Fruit fly (Drosophila melanogaster): ENCODE measurements around the gene CG16854.

Gene CG16854

dm6 chr2L:11046051-11046450 lies 40.5 kb upstream of the CG16854 start:
- no peak for TF ChIP-seq Rel (GFP tag; optimal IDR thresholded peaks at IDR 0.05)
- TF ChIP-seq Rel (tag; optimal IDR thresholded peaks at IDR 0.05): peak; percentile 26
- TF ChIP-seq Hnf4 (GFP tag; optimal IDR thresholded peaks at IDR 0.05): peak; percentile 31
- no peak for TF ChIP-seq woc (GFP tag; optimal IDR thresholded peaks at IDR 0.05)
- TF ChIP-seq sv (GFP tag; optimal IDR thresholded peaks at IDR 0.05): no peak
- TF ChIP-seq brk (GFP tag; optimal IDR thresholded peaks at IDR 0.05): no peak
- TF ChIP-seq CG9705 (GFP tag; optimal IDR thresholded peaks at IDR 0.05): peak; percentile 24
- TF ChIP-seq ey (GFP tag; optimal IDR thresholded peaks at IDR 0.05): no peak
- TF ChIP-seq N (GFP tag; optimal IDR thresholded peaks at IDR 0.05): no peak
- peak; percentile 7 for TF ChIP-seq dmrt93B (GFP tag; optimal IDR thresholded peaks at IDR 0.05)
- no peak for TF ChIP-seq fru (GFP tag; optimal IDR thresholded peaks at IDR 0.05)
- TF ChIP-seq Hr78 (GFP tag; optimal IDR thresholded peaks at IDR 0.05): no peak
- no peak for TF ChIP-seq OdsH (GFP tag; optimal IDR thresholded peaks at IDR 0.05)
- no peak for TF ChIP-seq Abd-B (GFP tag; optimal IDR thresholded peaks at IDR 0.05)
- TF ChIP-seq pan (optimal IDR thresholded peaks at IDR 0.05): no peak
- TF ChIP-seq Jra (GFP tag; optimal IDR thresholded peaks at IDR 0.05): no peak
- TF ChIP-seq sage (GFP tag; optimal IDR thresholded peaks at IDR 0.05): no peak
- TF ChIP-seq dl (GFP tag; optimal IDR thresholded peaks at IDR 0.05; ENCODE audit: insufficient read depth in 1 of 2, partially characterized antibody in 2 of 2): no peak
- peak; percentile 73 for TF ChIP-seq Hr83 (GFP tag; optimal IDR thresholded peaks at IDR 0.05; ENCODE audit: poor library complexity, severe bottlenecking)
- no peak for TF ChIP-seq GATAd (GFP tag; optimal IDR thresholded peaks at IDR 0.05)
- no peak for TF ChIP-seq usp (GFP tag; optimal IDR thresholded peaks at IDR 0.05)
- TF ChIP-seq CG32264 (GFP tag; optimal IDR thresholded peaks at IDR 0.05): no peak
- TF ChIP-seq Dfd (GFP tag; optimal IDR thresholded peaks at IDR 0.05): no peak
- no peak for TF ChIP-seq tai (GFP tag; optimal IDR thresholded peaks at IDR 0.05)
- TF ChIP-seq lola (GFP tag; optimal IDR thresholded peaks at IDR 0.05): no peak
- TF ChIP-seq dsf (GFP tag; optimal IDR thresholded peaks at IDR 0.05; ENCODE audit: borderline replicate concordance): no peak
- no peak for TF ChIP-seq br (GFP tag; optimal IDR thresholded peaks at IDR 0.05)
- no peak for TF ChIP-seq foxo (GFP tag; optimal IDR thresholded peaks at IDR 0.05)
- TF ChIP-seq CrebA (GFP tag; optimal IDR thresholded peaks at IDR 0.05; ENCODE audit: borderline replicate concordance): no peak
- no peak for TF ChIP-seq psq (GFP tag; optimal IDR thresholded peaks at IDR 0.05)
- TF ChIP-seq jim (GFP tag; optimal IDR thresholded peaks at IDR 0.05): no peak
- no peak for TF ChIP-seq Vsx2 (GFP tag; optimal IDR thresholded peaks at IDR 0.05; ENCODE audit: partially characterized antibody)
- peak; percentile 70 for TF ChIP-seq h (GFP tag; optimal IDR thresholded peaks at IDR 0.05)
- no peak for TF ChIP-seq Sp1 (GFP tag; optimal IDR thresholded peaks at IDR 0.05)
- no peak for TF ChIP-seq Mio (GFP tag; optimal IDR thresholded peaks at IDR 0.05)
- peak; percentile 17 for TF ChIP-seq HLH106 (tag; optimal IDR thresholded peaks at IDR 0.05)
- peak; percentile 34 for TF ChIP-seq rgr (GFP tag; optimal IDR thresholded peaks at IDR 0.05)
- no peak for TF ChIP-seq Myc (optimal IDR thresholded peaks at IDR 0.05)
- no peak for TF ChIP-seq Dif (GFP tag; optimal IDR thresholded peaks at IDR 0.05; ENCODE audit: partially characterized antibody)

dm6 chr2L:11048307-11048706 lies 38.2 kb upstream of the CG16854 start:
- TF ChIP-seq Dfd (GFP tag; optimal IDR thresholded peaks at IDR 0.05): peak; percentile 36
- no peak for TF ChIP-seq OdsH (GFP tag; optimal IDR thresholded peaks at IDR 0.05)
- TF ChIP-seq Hr78 (GFP tag; optimal IDR thresholded peaks at IDR 0.05): no peak
- no peak for TF ChIP-seq sv (GFP tag; optimal IDR thresholded peaks at IDR 0.05)

- no peak for TF ChIP-seq Rel (GFP tag; optimal IDR thresholded peaks at IDR 0.05)
- TF ChIP-seq Rel (tag; optimal IDR thresholded peaks at IDR 0.05): peak; percentile 49
- no peak for TF ChIP-seq rgr (GFP tag; optimal IDR thresholded peaks at IDR 0.05)
Observed at dm6 chr2L:11049723-11050122, 36.8 kb upstream of the CG16854 start.

All from whole organism, wandering third instar larva.